Worm (Caenorhabditis elegans) whole organism, L3 larva: ENCODE measurements around the gene taf-12.

Source experiments
- R02D3.7 ChIP-seq: fragments of 150-350 bp; optimal IDR thresholded peaks from 2 replicates; lab custom pipeline; 2014; ENCODE audit warnings: missing biosample characterization, missing genetic modification characterization
- ZK546.5 ChIP-seq: sonication (generic microtip); optimal IDR thresholded peaks from 2 replicates; lab custom pipeline; 2017; ENCODE audit warnings: missing biosample characterization, missing genetic modification characterization
- ama-1 ChIP-seq: fragments of 150-350 bp; optimal IDR thresholded peaks from 2 replicates; lab custom pipeline; 2018
- ceh-16 ChIP-seq: sonication (generic microtip); optimal IDR thresholded peaks from 2 replicates; lab custom pipeline; 2017; ENCODE audit warnings: missing biosample characterization, missing genetic modification characterization
- ceh-28 ChIP-seq: fragments of 150-350 bp; optimal IDR thresholded peaks from 2 replicates; lab custom pipeline; 2014; ENCODE audit warnings: missing biosample characterization, missing genetic modification reagents, missing genetic modification characterization
- ceh-82 ChIP-seq: fragments of 150-350 bp; optimal IDR thresholded peaks from 2 replicates; lab custom pipeline; 2014; ENCODE audit warnings: missing biosample characterization, missing genetic modification characterization
- ceh-9 ChIP-seq: sonication (generic microtip); optimal IDR thresholded peaks from 2 replicates; lab custom pipeline; 2018; ENCODE audit warnings: missing biosample characterization, missing genetic modification characterization
- daf-12 ChIP-seq: fragments of 150-350 bp; optimal IDR thresholded peaks from 2 replicates; lab custom pipeline; 2014; ENCODE audit warnings: missing biosample characterization, missing genetic modification reagents, missing genetic modification characterization
- egl-27 ChIP-seq: sonication (generic microtip); optimal IDR thresholded peaks from 4 replicates; lab custom pipeline; 2017; ENCODE audit warnings: missing biosample characterization, missing genetic modification reagents, missing genetic modification characterization
- egl-5 ChIP-seq: fragments of 150-350 bp; optimal IDR thresholded peaks from 2 replicates; lab custom pipeline; 2017; ENCODE audit warnings: missing biosample characterization, missing genetic modification reagents, missing genetic modification characterization, inconsistent platforms
- elt-1 ChIP-seq: fragments of 150-350 bp; optimal IDR thresholded peaks from 2 replicates; lab custom pipeline; 2014; ENCODE audit warnings: missing biosample characterization, missing genetic modification characterization
- elt-2 ChIP-seq: sonication (generic microtip); optimal IDR thresholded peaks from 2 replicates; lab custom pipeline; 2016; ENCODE audit warnings: missing genetic modification reagents, mild to moderate bottlenecking, missing genetic modification characterization, missing compliant biosample characterization
- eor-1 ChIP-seq, 2 experiments: fragments of 150-350 bp; optimal IDR thresholded peaks; 2 replicates each; lab custom pipeline; 2014 to 2018; ENCODE audit warnings: missing biosample characterization in 2 of 2, missing genetic modification characterization in 2 of 2
- fkh-10 ChIP-seq: sonication (generic microtip); optimal IDR thresholded peaks from 2 replicates; lab custom pipeline; 2017; ENCODE audit warnings: missing biosample characterization, missing genetic modification reagents, missing genetic modification characterization
- hmg-11 ChIP-seq: sonication (generic microtip); optimal IDR thresholded peaks from 2 replicates; lab custom pipeline; 2016; ENCODE audit warnings: missing genetic modification characterization, missing compliant biosample characterization
- lsy-12 ChIP-seq: sonication (generic microtip); optimal IDR thresholded peaks from 2 replicates; lab custom pipeline; 2016; ENCODE audit warnings: mild to moderate bottlenecking, missing genetic modification characterization, missing compliant biosample characterization
- mdl-1 ChIP-seq: fragments of 150-350 bp; optimal IDR thresholded peaks from 2 replicates; lab custom pipeline; 2014; ENCODE audit warnings: missing biosample characterization, missing genetic modification characterization
- mml-1 ChIP-seq: fragments of 150-350 bp; sonication (generic microtip); optimal IDR thresholded peaks from 3 replicates; lab custom pipeline; 2014; ENCODE audit warnings: missing biosample characterization, missing genetic modification characterization
- nfya-1 ChIP-seq: sonication (generic microtip); optimal IDR thresholded peaks from 2 replicates; lab custom pipeline; 2017; ENCODE audit warnings: missing genetic modification characterization, mild to moderate bottlenecking, missing compliant biosample characterization, antibody characterized with exemption, moderate library complexity; ENCODE audit not compliant: insufficient read depth
- nhr-12 ChIP-seq: fragments of 150-350 bp; optimal IDR thresholded peaks from 2 replicates; lab custom pipeline; 2014; ENCODE audit warnings: missing biosample characterization, missing genetic modification characterization
- nhr-23 ChIP-seq: fragments of 150-350 bp; optimal IDR thresholded peaks from 2 replicates; lab custom pipeline; 2014; ENCODE audit warnings: missing biosample characterization, missing genetic modification reagents, missing genetic modification characterization
- nhr-237 ChIP-seq: fragments of 150-350 bp; optimal IDR thresholded peaks from 2 replicates; lab custom pipeline; 2014; ENCODE audit warnings: missing biosample characterization, missing genetic modification characterization
- nhr-25 ChIP-seq: sonication (generic microtip); optimal IDR thresholded peaks from 2 replicates; lab custom pipeline; 2017; ENCODE audit warnings: missing biosample characterization, missing genetic modification characterization
- nhr-28 ChIP-seq: fragments of 150-350 bp; optimal IDR thresholded peaks from 2 replicates; lab custom pipeline; 2014; ENCODE audit warnings: missing biosample characterization, missing genetic modification characterization
- nhr-43 ChIP-seq: sonication (generic microtip); optimal IDR thresholded peaks from 2 replicates; lab custom pipeline; 2016; ENCODE audit warnings: mild to moderate bottlenecking, missing genetic modification characterization, missing compliant biosample characterization; ENCODE audit not compliant: poor library complexity, severe bottlenecking
- nhr-77 ChIP-seq: fragments of 150-350 bp; optimal IDR thresholded peaks from 2 replicates; lab custom pipeline; 2014; ENCODE audit warnings: missing biosample characterization, missing genetic modification characterization
- pha-4 ChIP-seq: fragments of 150-350 bp; optimal IDR thresholded peaks from 2 replicates; lab custom pipeline; 2014; ENCODE audit warnings: missing biosample characterization, missing genetic modification reagents, missing genetic modification characterization
- pqm-1 ChIP-seq: fragments of 150-350 bp; optimal IDR thresholded peaks from 2 replicates; lab custom pipeline; 2017; ENCODE audit warnings: missing biosample characterization, missing genetic modification characterization, inconsistent platforms
- skn-1 ChIP-seq: fragments of 150-350 bp; optimal IDR thresholded peaks from 2 replicates; lab custom pipeline; 2014; ENCODE audit warnings: missing biosample characterization, missing genetic modification characterization
- snpc-4 ChIP-seq: fragments of 150-350 bp; optimal IDR thresholded peaks from 2 replicates; lab custom pipeline; 2014; ENCODE audit warnings: missing biosample characterization, missing genetic modification characterization
- tbx-2 ChIP-seq: sonication (generic microtip); optimal IDR thresholded peaks from 2 replicates; lab custom pipeline; 2016; ENCODE audit warnings: mild to moderate bottlenecking, missing genetic modification characterization, missing compliant biosample characterization
- unc-39 ChIP-seq: sonication (generic microtip); optimal IDR thresholded peaks from 4 replicates; lab custom pipeline; 2017; ENCODE audit warnings: missing biosample characterization, missing genetic modification characterization
- unc-62 ChIP-seq: fragments of 150-350 bp; sonication (generic microtip); optimal IDR thresholded peaks from 4 replicates; lab custom pipeline; 2014; ENCODE audit warnings: missing biosample characterization, missing genetic modification reagents, missing genetic modification characterization
- zag-1 ChIP-seq: fragments of 150-350 bp; optimal IDR thresholded peaks from 2 replicates; lab custom pipeline; 2014; ENCODE audit warnings: missing biosample characterization, missing genetic modification characterization
- ztf-11 ChIP-seq: fragments of 150-350 bp; optimal IDR thresholded peaks from 2 replicates; lab custom pipeline; 2014; ENCODE audit warnings: missing biosample characterization, missing genetic modification characterization
- ztf-4 ChIP-seq: fragments of 150-350 bp; optimal IDR thresholded peaks from 2 replicates; lab custom pipeline; 2014; ENCODE audit warnings: missing biosample characterization, missing genetic modification characterization

Gene taf-12

DNA sequence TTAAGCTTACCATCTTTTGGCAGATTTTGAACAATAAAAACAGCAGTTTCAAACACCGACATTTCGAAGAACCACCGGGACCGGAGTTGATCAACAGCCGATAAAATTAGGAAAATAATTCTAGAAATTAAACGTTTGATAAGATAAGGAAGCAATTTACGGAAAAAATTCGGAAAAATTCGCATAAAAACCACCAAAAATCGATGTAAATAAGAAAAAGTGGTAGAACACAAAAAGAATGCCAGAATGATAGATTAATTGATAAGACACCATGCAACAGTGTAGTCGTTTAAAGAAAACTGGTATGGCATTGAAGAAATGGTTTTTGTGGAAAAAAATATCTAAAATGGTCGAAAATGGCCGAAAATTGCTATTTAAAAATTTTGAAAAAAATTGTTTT lies 46.7 kb downstream of the taf-12 start, which contains the start of gene maa-1:
TSS of gene maa-1 (minus strand) at position 120 of the 400 bp plus-strand sequence.
- no peak for TF ChIP-seq lsy-12 (tag; lab: Kevin White, UChicago)
- TF ChIP-seq pqm-1 (tag; lab: Kevin White, UChicago) = peak; percentile 78
- TF ChIP-seq zag-1 (tag; lab: Kevin White, UChicago) = no peak
- no peak for TF ChIP-seq egl-5 (tag; lab: Kevin White, UChicago)
- TF ChIP-seq ceh-9 (tag; lab: Kevin White, UChicago) = no peak
- TF ChIP-seq hmg-11 = no peak
- TF ChIP-seq ceh-28 (tag; lab: Kevin White, UChicago) = peak; percentile 7
- TF ChIP-seq skn-1 (tag; lab: Kevin White, UChicago) = no peak
- no peak for TF ChIP-seq nhr-237 (tag; lab: Kevin White, UChicago)
- no peak for TF ChIP-seq ztf-4 (tag; lab: Kevin White, UChicago)
- TF ChIP-seq nhr-12 (tag; lab: Kevin White, UChicago) = no peak
- TF ChIP-seq pha-4 = peak; percentile 68
- no peak for TF ChIP-seq tbx-2 (tag; lab: Kevin White, UChicago)
- no peak for TF ChIP-seq ZK546.5 (tag; lab: Kevin White, UChicago)
- no peak for TF ChIP-seq ceh-82 (tag; lab: Kevin White, UChicago)
- no peak for TF ChIP-seq unc-39
- TF ChIP-seq R02D3.7 (tag; lab: Kevin White, UChicago) = no peak
- no peak for TF ChIP-seq egl-27 (tag; lab: Kevin White, UChicago)
- TF ChIP-seq nhr-77 (tag; lab: Kevin White, UChicago) = no peak
- TF ChIP-seq nhr-43 (tag; lab: Kevin White, UChicago) = no peak
- no peak for TF ChIP-seq ceh-16 (tag; lab: Kevin White, UChicago)
- TF ChIP-seq mdl-1 (tag; lab: Kevin White, UChicago) = no peak
- TF ChIP-seq nfya-1 = no peak
- no peak for TF ChIP-seq daf-12 (tag; lab: Kevin White, UChicago)
- TF ChIP-seq unc-62 = no peak
- TF ChIP-seq elt-2 (tag; lab: Kevin White, UChicago) = peak; percentile 89
- no peak for TF ChIP-seq nhr-28 (tag; lab: Kevin White, UChicago)
- TF ChIP-seq nhr-23 (tag; lab: Kevin White, UChicago) = no peak
- TF ChIP-seq ama-1 (lab: Kevin White, UChicago) = no peak
- TF ChIP-seq ztf-11 (tag; lab: Kevin White, UChicago) = no peak
- TF ChIP-seq elt-1 = no peak
- no peak for TF ChIP-seq snpc-4 (tag; lab: Kevin White, UChicago)
- TF ChIP-seq eor-1 (tag; optimal IDR thresholded peaks at IDR 0.05; lab: Kevin White, UChicago) = no peak

DNA sequence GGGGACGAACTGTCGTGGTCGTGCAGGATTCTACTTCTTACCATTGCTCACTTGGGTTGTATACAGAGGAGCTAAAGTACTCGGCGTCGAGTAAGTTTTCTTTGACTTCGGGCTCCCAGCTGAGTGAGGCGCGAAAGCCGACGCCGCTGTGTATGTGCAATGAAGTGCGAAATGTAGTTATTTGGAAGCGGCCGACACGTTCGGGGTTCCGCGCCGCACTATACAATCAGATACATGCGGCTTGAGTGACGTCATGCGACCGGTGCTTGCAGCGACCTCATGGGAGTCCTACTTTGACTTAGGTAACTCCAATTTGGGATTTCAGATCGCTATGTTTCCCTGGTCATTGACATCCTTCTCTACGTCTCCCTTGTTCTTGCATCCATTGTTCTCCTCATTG lies 51.2 kb downstream of the taf-12 start:
- TF ChIP-seq ztf-4 (tag; lab: Kevin White, UChicago) = no peak
- no peak for TF ChIP-seq mml-1 (tag; lab: Kevin White, UChicago)
- no peak for TF ChIP-seq nhr-23 (tag; lab: Kevin White, UChicago)
- TF ChIP-seq fkh-10 (GFP tag; lab: Kevin White, UChicago) = no peak
- peak; percentile 61 for TF ChIP-seq snpc-4 (tag; lab: Kevin White, UChicago)

DNA sequence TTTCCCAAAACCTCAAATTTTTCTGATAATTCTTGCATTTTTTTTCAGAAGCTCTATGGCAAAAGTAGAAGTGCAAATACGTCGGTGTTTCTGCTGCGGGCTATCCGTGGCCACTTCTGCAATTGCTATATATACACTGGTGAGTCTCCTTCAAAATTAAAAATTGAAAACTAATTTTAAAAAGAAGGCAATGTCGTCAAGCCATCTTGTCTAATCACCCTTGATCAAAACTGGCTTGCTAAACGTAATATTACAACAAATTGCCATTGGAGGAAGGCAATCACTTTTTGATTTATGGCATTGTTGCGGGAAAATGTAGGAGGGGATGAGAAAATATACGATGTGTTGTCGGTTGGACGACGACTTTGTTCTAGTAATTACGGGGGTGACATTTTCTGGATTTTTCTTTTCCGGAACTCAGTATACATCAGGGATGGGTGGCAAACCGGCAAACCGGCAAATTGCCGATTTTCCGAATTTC lies 52.5 kb downstream of the taf-12 start, which contains the start of gene C18D11.1:
TSS of gene C18D11.1 (plus strand) at position 51 of the 481 bp plus-strand sequence.
- TF ChIP-seq nhr-25 (tag; lab: Kevin White, UChicago) (peak; percentile 67), nhr-12 (tag; lab: Kevin White, UChicago) (no peak)
- TF ChIP-seq, all 47 proteins: peak for 1

DNA sequence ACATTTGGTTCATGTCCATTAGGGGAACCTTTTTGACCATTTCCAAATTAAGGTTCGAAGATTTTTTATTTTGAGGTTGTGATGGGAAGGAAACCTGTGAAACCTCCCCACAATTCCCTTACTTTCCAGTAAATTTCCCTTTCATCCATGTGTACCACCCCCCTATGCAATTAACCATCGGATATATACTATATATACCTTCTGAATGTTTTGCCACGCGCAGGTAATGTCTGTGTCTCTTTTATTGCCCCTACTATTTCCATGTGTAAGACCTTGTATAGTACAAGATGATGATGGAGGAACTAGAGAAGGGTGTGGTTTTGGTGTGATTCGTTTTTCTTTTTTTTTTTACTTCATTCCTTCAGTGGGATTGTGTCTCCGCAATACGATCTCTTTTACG lies 54.4 kb downstream of the taf-12 start:
- TF ChIP-seq nhr-23 (tag; lab: Kevin White, UChicago) (peak; percentile 20), nhr-237 (tag; lab: Kevin White, UChicago) (no peak), ztf-11 (tag; lab: Kevin White, UChicago) (no peak), nhr-25 (tag; lab: Kevin White, UChicago) (peak; percentile 45)
